Fruit fly (Drosophila melanogaster) whole organism, embryonic: Measurements from ENCODE around the gene Dbp21E2.
A peak's percentile ranks its signal among the peaks of the same experiment; 100 is the strongest.

Experiments
- CG1024 ChIP-seq: fragments of 200-800 bp; sonication (Bioruptor generic); IDR thresholded peaks from 2 replicates; pipeline ENCODE4 v1.3.6; 2022; ENCODE audit warnings: missing biosample characterization, missing genetic modification characterization
- CG10274 ChIP-seq: fragments of 200-800 bp; sonication (Bioruptor generic); optimal IDR thresholded peaks from 3 replicates; lab custom pipeline; 2017; ENCODE audit warnings: missing biosample characterization, mild to moderate bottlenecking, missing genetic modification characterization
- CG11398 ChIP-seq: fragments of 200-800 bp; sonication (Bioruptor generic); optimal IDR thresholded peaks from 2 replicates; lab custom pipeline; 2016; ENCODE audit warnings: missing biosample characterization, missing genetic modification characterization
- CG11560 ChIP-seq: fragments of 200-800 bp; sonication (Bioruptor generic); IDR thresholded peaks from 3 replicates; pipeline ENCODE4 v1.3.6; 2022; ENCODE audit warnings: missing biosample characterization, missing genetic modification characterization
- CG12236 ChIP-seq: fragments of 200-800 bp; sonication (Bioruptor generic); optimal IDR thresholded peaks from 2 replicates; lab custom pipeline; 2016; ENCODE audit warnings: missing biosample characterization, missing genetic modification characterization
- CG12744 ChIP-seq: fragments of 200-800 bp; sonication (Bioruptor generic); optimal IDR thresholded peaks from 2 replicates; lab custom pipeline; 2016; ENCODE audit warnings: missing biosample characterization, missing genetic modification characterization
- CG1603 ChIP-seq: fragments of 200-800 bp; sonication (Bioruptor generic); optimal IDR thresholded peaks from 2 replicates; lab custom pipeline; 2019; ENCODE audit warnings: missing biosample characterization, mild to moderate bottlenecking, missing genetic modification characterization, moderate library complexity
- CG17186 ChIP-seq: fragments of 200-800 bp; sonication (Bioruptor generic); optimal IDR thresholded peaks from 3 replicates; lab custom pipeline; 2017; ENCODE audit warnings: missing biosample characterization, missing genetic modification reagents, missing genetic modification characterization
- CG17361 ChIP-seq: fragments of 200-800 bp; sonication (Bioruptor generic); IDR thresholded peaks from 3 replicates; pipeline ENCODE4 v1.3.6; 2022; ENCODE audit warnings: missing biosample characterization, missing genetic modification characterization
- CG17385 ChIP-seq: fragments of 200-800 bp; sonication (Bioruptor generic); optimal IDR thresholded peaks from 3 replicates; lab custom pipeline; 2018; ENCODE audit warnings: missing biosample characterization, mild to moderate bottlenecking, missing genetic modification characterization
- CG17912 ChIP-seq: fragments of 200-800 bp; sonication (Bioruptor generic); optimal IDR thresholded peaks from 2 replicates; lab custom pipeline; 2018; ENCODE audit warnings: missing biosample characterization, mild to moderate bottlenecking, missing genetic modification characterization
- CG30431 ChIP-seq: fragments of 200-800 bp; sonication (Bioruptor generic); optimal IDR thresholded peaks from 2 replicates; lab custom pipeline; 2017; ENCODE audit warnings: missing biosample characterization, missing genetic modification characterization
- CG31388 ChIP-seq: fragments of 200-800 bp; sonication (Bioruptor generic); optimal IDR thresholded peaks from 2 replicates; lab custom pipeline; 2016; ENCODE audit warnings: missing biosample characterization, missing genetic modification characterization
- CG3281 ChIP-seq: fragments of 200-800 bp; sonication (Bioruptor generic); optimal IDR thresholded peaks from 3 replicates; lab custom pipeline; 2017; ENCODE audit warnings: missing biosample characterization, mild to moderate bottlenecking, missing genetic modification characterization
- CG7372 ChIP-seq: fragments of 200-800 bp; sonication (Bioruptor generic); IDR thresholded peaks from 2 replicates; pipeline ENCODE4 v1.3.6; 2022; ENCODE audit warnings: missing biosample characterization, missing genetic modification characterization
- CG7745 ChIP-seq: fragments of 200-800 bp; sonication (Bioruptor generic); optimal IDR thresholded peaks from 2 replicates; lab custom pipeline; 2018; ENCODE audit warnings: missing biosample characterization, mild to moderate bottlenecking, missing genetic modification characterization, moderate library complexity
- CG8478 ChIP-seq: fragments of >200 bp; optimal IDR thresholded peaks from 2 replicates; lab custom pipeline; 2018
- CG8924 ChIP-seq: fragments of 200-800 bp; optimal IDR thresholded peaks from 3 replicates; lab custom pipeline; 2019; ENCODE audit warnings: missing biosample characterization, mild to moderate bottlenecking, missing genetic modification characterization, moderate library complexity
- CG9215 ChIP-seq: fragments of 200-800 bp; sonication (Bioruptor generic); IDR thresholded peaks from 2 replicates; pipeline ENCODE4 v1.3.6; 2022; ENCODE audit warnings: missing biosample characterization, missing genetic modification characterization
- Dfd ChIP-seq, 2 experiments: fragments of >200 bp; optimal IDR thresholded peaks; 2 replicates each; lab custom pipeline; 2017; ENCODE audit warnings: missing biosample characterization in 2 of 2, missing genetic modification characterization in 2 of 2
- Drgx ChIP-seq: fragments of 200-800 bp; sonication (Bioruptor generic); IDR thresholded peaks from 2 replicates; pipeline ENCODE4 v1.3.6; 2022; ENCODE audit warnings: missing biosample characterization, missing genetic modification characterization
- H15 ChIP-seq: fragments of 200-800 bp; sonication (Bioruptor generic); IDR thresholded peaks from 3 replicates; pipeline ENCODE4 v1.3.6; 2022; ENCODE audit warnings: missing biosample characterization, missing genetic modification characterization
- HLH54F ChIP-seq: fragments of 200-800 bp; sonication (Bioruptor generic); optimal IDR thresholded peaks from 3 replicates; lab custom pipeline; 2016; ENCODE audit warnings: missing biosample characterization, missing genetic modification characterization
- Hr3 ChIP-seq: fragments of 200-800 bp; sonication (Bioruptor generic); optimal IDR thresholded peaks from 3 replicates; lab custom pipeline; 2016; ENCODE audit warnings: missing biosample characterization, missing genetic modification characterization
- Lhr ChIP-seq: fragments of 200-800 bp; sonication (Bioruptor generic); optimal IDR thresholded peaks from 3 replicates; lab custom pipeline; 2017; ENCODE audit warnings: mild to moderate bottlenecking, missing biosample characterization, missing genetic modification reagents, missing genetic modification characterization
- Mes4 ChIP-seq: fragments of 200-800 bp; sonication (Bioruptor generic); optimal IDR thresholded peaks from 2 replicates; lab custom pipeline; 2016; ENCODE audit warnings: missing biosample characterization, missing genetic modification characterization
- Opbp ChIP-seq: fragments of 200-800 bp; sonication (Bioruptor generic); IDR thresholded peaks from 3 replicates; pipeline ENCODE4 v1.3.6; 2022; ENCODE audit warnings: missing biosample characterization, missing genetic modification characterization; ENCODE audit not compliant: partially characterized antibody
- Scr ChIP-seq: fragments of 200-800 bp; sonication (Bioruptor generic); IDR thresholded peaks from 2 replicates; pipeline ENCODE4 v1.3.6; 2022; ENCODE audit warnings: missing biosample characterization, missing genetic modification characterization; ENCODE audit not compliant: partially characterized antibody
- Sox102F ChIP-seq: fragments of 200-800 bp; sonication (Bioruptor generic); optimal IDR thresholded peaks from 2 replicates; lab custom pipeline; 2018; ENCODE audit warnings: missing biosample characterization, mild to moderate bottlenecking, missing genetic modification characterization, moderate library complexity
- Xbp1 ChIP-seq: fragments of 200-800 bp; sonication (Bioruptor generic); optimal IDR thresholded peaks from 3 replicates; lab custom pipeline; 2016; ENCODE audit warnings: missing biosample characterization, mild to moderate bottlenecking, missing genetic modification characterization
- ap ChIP-seq: fragments of 200-800 bp; sonication (Bioruptor generic); IDR thresholded peaks from 2 replicates; pipeline ENCODE4 v1.3.6; 2022; ENCODE audit warnings: missing biosample characterization, missing genetic modification characterization
- ato ChIP-seq: fragments of 200-800 bp; sonication (Bioruptor generic); IDR thresholded peaks from 2 replicates; pipeline ENCODE4 v1.3.6; 2022; ENCODE audit warnings: missing biosample characterization, missing genetic modification characterization; ENCODE audit not compliant: partially characterized antibody
- bcd ChIP-seq: fragments of 200-800 bp; sonication (Bioruptor generic); optimal IDR thresholded peaks from 2 replicates; lab custom pipeline; 2017; ENCODE audit warnings: missing biosample characterization, mild to moderate bottlenecking, missing genetic modification characterization
- bsh ChIP-seq, 2 experiments: fragments of 200-800 bp; sonication (Bioruptor generic); optimal IDR thresholded peaks; 2 replicates each; lab custom pipeline; 2017 to 2018; ENCODE audit warnings: mild to moderate bottlenecking in 2 of 2, missing biosample characterization in 2 of 2, missing genetic modification characterization in 2 of 2, moderate library complexity in 1 of 2
- chif ChIP-seq, 2 experiments: fragments of 200-800 bp; sonication (Bioruptor generic); optimal IDR thresholded peaks; 3 replicates each; lab custom pipeline; 2016; ENCODE audit warnings: missing biosample characterization in 2 of 2, missing genetic modification characterization in 2 of 2
- dysf ChIP-seq: fragments of 200-800 bp; sonication (Bioruptor generic); IDR thresholded peaks from 3 replicates; pipeline ENCODE4 v1.3.6; 2022; ENCODE audit warnings: missing biosample characterization, missing genetic modification characterization
- fru ChIP-seq: fragments of >200 bp; optimal IDR thresholded peaks from 2 replicates; lab custom pipeline; 2017
- insv ChIP-seq, 2 experiments: fragments of 200-800 bp; sonication (Bioruptor generic); optimal IDR thresholded peaks; 3 replicates each; lab custom pipeline; 2016 to 2018; ENCODE audit warnings: missing biosample characterization in 2 of 2, missing genetic modification characterization in 2 of 2
- klu ChIP-seq: fragments of 200-800 bp; sonication (Bioruptor generic); IDR thresholded peaks from 2 replicates; pipeline ENCODE4 v1.3.6; 2022; ENCODE audit warnings: missing biosample characterization, missing genetic modification characterization
- maf-S ChIP-seq: fragments of 200-800 bp; sonication (Bioruptor generic); optimal IDR thresholded peaks from 2 replicates; lab custom pipeline; 2016; ENCODE audit warnings: missing biosample characterization, missing genetic modification characterization
- mld ChIP-seq: fragments of 200-800 bp; sonication (Bioruptor generic); IDR thresholded peaks from 3 replicates; pipeline ENCODE4 v1.3.6; 2022; ENCODE audit warnings: missing biosample characterization, missing genetic modification characterization; ENCODE audit not compliant: partially characterized antibody
- nerfin-1 ChIP-seq: fragments of 200-800 bp; sonication (Bioruptor generic); optimal IDR thresholded peaks from 3 replicates; lab custom pipeline; 2019; ENCODE audit warnings: missing biosample characterization, mild to moderate bottlenecking, missing genetic modification characterization, moderate library complexity
- phol ChIP-seq: fragments of 200-800 bp; sonication (Bioruptor generic); optimal IDR thresholded peaks from 3 replicates; lab custom pipeline; 2018; ENCODE audit warnings: missing biosample characterization, mild to moderate bottlenecking, missing genetic modification characterization, moderate library complexity
- salm ChIP-seq: fragments of 200-800 bp; sonication (Bioruptor generic); optimal IDR thresholded peaks from 2 replicates; lab custom pipeline; 2018; ENCODE audit warnings: missing biosample characterization, mild to moderate bottlenecking, missing genetic modification characterization
- schlank ChIP-seq: fragments of 200-800 bp; sonication (Bioruptor generic); optimal IDR thresholded peaks from 2 replicates; lab custom pipeline; 2018; ENCODE audit warnings: missing biosample characterization, mild to moderate bottlenecking, missing genetic modification characterization
- sob ChIP-seq: fragments of 200-800 bp; sonication (Bioruptor generic); IDR thresholded peaks from 2 replicates; pipeline ENCODE4 v1.3.6; 2022; ENCODE audit warnings: missing biosample characterization, missing genetic modification characterization
- tll ChIP-seq, 2 experiments: fragments of 200-800 bp in 1 of 2; fragments of >200 bp in 1 of 2; sonication (Bioruptor generic) in 1 of 2; optimal IDR thresholded peaks; 2 replicates each; lab custom pipeline; 2017 to 2019; ENCODE audit warnings: missing biosample characterization in 2 of 2, missing genetic modification characterization in 2 of 2, mild to moderate bottlenecking in 1 of 2, moderate library complexity in 1 of 2
- toy ChIP-seq: fragments of 200-800 bp; sonication (Bioruptor generic); IDR thresholded peaks from 2 replicates; pipeline ENCODE4 v1.3.6; 2022; ENCODE audit warnings: missing biosample characterization, missing genetic modification characterization
- trem ChIP-seq: fragments of 200-800 bp; optimal IDR thresholded peaks from 3 replicates; lab custom pipeline; 2019; ENCODE audit warnings: missing biosample characterization, mild to moderate bottlenecking, missing genetic modification characterization, moderate library complexity
- unpg ChIP-seq: fragments of 200-800 bp; sonication (Bioruptor generic); optimal IDR thresholded peaks from 3 replicates; lab custom pipeline; 2018; ENCODE audit warnings: missing biosample characterization, mild to moderate bottlenecking, missing genetic modification characterization, moderate library complexity

Gene Dbp21E2

DNA sequence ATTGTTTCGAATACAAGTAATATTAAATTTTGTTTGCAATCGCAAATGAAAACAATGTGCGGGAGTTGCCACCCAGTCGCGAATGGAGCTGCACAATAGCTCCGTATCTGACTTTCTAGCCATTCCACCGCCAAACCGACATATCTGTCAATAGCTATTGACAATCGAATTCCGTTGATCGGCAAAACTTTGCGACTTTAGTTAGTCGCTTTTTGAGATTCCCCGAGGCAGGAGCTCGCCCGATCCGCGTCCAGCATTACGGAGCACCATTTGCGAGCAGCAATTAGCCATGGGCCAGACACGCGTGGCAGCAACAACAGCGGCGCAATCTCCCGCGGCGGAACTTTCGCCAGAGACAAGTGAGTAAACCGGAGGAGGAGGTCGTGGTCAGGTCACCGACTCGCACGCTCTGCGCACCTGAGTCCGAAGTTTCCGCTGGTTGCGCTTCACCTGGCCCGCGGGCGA, 41.3 kb downstream of the Dbp21E2 start, which contains the start of the genes CG4291 and kraken (continued):
- TF ChIP-seq CG10274: no peak
- TF ChIP-seq Mes4 (GFP tag; lab: Kevin White, UChicago): no peak
- TF ChIP-seq klu (GFP tag; lab: Robert Waterston, UW): peak; percentile 47; the same call in 1 of the 2 replicates
- peak; percentile 65 for TF ChIP-seq CG8924 (tag; lab: Kevin White, UChicago)
- peak; percentile 23 for TF ChIP-seq Lhr (GFP tag; lab: Kevin White, UChicago)
- no peak for TF ChIP-seq CG7372 (GFP tag; lab: Robert Waterston, UW)
- TF ChIP-seq CG17361 (GFP tag; lab: Robert Waterston, UW): 0 out of 3 replicates have a peak, but pooled peaks have one; percentile 22
- TF ChIP-seq CG30431 (GFP tag; lab: Kevin White, UChicago): no peak
- no peak for TF ChIP-seq CG11398 (GFP tag; lab: Kevin White, UChicago)
- no peak for TF ChIP-seq fru (lab: Kevin White, UChicago)
- peak; percentile 58 for TF ChIP-seq CG17912 (GFP tag; lab: Kevin White, UChicago)
- TF ChIP-seq CG17186 (GFP tag; lab: Kevin White, UChicago): peak; percentile 62
- TF ChIP-seq CG12744 (GFP tag; lab: Kevin White, UChicago): peak; percentile 43
- no peak for TF ChIP-seq tll (GFP tag; optimal IDR thresholded peaks at IDR 0.05; lab: Kevin White, UChicago)
- TF ChIP-seq salm (tag; lab: Kevin White, UChicago): peak; percentile 22
- no peak for TF ChIP-seq ato (GFP tag; lab: Robert Waterston, UW)
- peak; percentile 60; the same call in 2 of the 3 replicates for TF ChIP-seq dysf (GFP tag; lab: Robert Waterston, UW)
- peak; percentile 20 for TF ChIP-seq Hr3 (GFP tag; lab: Kevin White, UChicago)
- TF ChIP-seq Drgx: peak; percentile 35; the same call in 1 of the 2 replicates
- TF ChIP-seq maf-S: peak; percentile 53
- no peak for TF ChIP-seq mld
- TF ChIP-seq CG7745 (tag; lab: Kevin White, UChicago): no peak
- TF ChIP-seq sob (GFP tag; lab: Robert Waterston, UW): peak; percentile 60
- peak; percentile 44 for TF ChIP-seq unpg (GFP tag; lab: Kevin White, UChicago)
- peak; percentile 41 for TF ChIP-seq CG17385 (GFP tag; lab: Kevin White, UChicago)
- peak; percentile 68 for TF ChIP-seq Xbp1 (GFP tag; lab: Kevin White, UChicago)
- 0 out of 2 replicates have a peak, but pooled peaks have one; percentile 2 for TF ChIP-seq CG1024 (GFP tag; lab: Robert Waterston, UW)
- TF ChIP-seq CG8478 (lab: Kevin White, UChicago): no peak
- peak; percentile 73 for TF ChIP-seq nerfin-1
- TF ChIP-seq phol (tag; lab: Kevin White, UChicago): peak; percentile 52
- TF ChIP-seq trem (tag; lab: Kevin White, UChicago): peak; percentile 64
- TF ChIP-seq Dfd (GFP tag; optimal IDR thresholded peaks at IDR 0.05; lab: Kevin White, UChicago): no peak
- peak in 1 of 2 experiments; percentile 41 for TF ChIP-seq bsh (GFP tag; optimal IDR thresholded peaks at IDR 0.05; lab: Kevin White, UChicago)
- peak; percentile 81 for TF ChIP-seq CG1603
- TF ChIP-seq insv (GFP tag; optimal IDR thresholded peaks at IDR 0.05; lab: Kevin White, UChicago): peak in 1 of 2 experiments; percentile 12
- TF ChIP-seq CG12236 (GFP tag; lab: Kevin White, UChicago): no peak
- peak; percentile 37; the same call in 1 of the 2 replicates for TF ChIP-seq CG9215 (GFP tag; lab: Robert Waterston, UW)
- no peak for TF ChIP-seq ap (GFP tag; lab: Robert Waterston, UW)
- TF ChIP-seq chif (GFP tag; optimal IDR thresholded peaks at IDR 0.05; lab: Kevin White, UChicago): peak; percentile 1 to 59
- TF ChIP-seq Opbp (GFP tag; lab: Robert Waterston, UW): peak; percentile 70
- TF ChIP-seq CG3281 (GFP tag; lab: Kevin White, UChicago): peak; percentile 37
- TF ChIP-seq bcd (GFP tag; lab: Kevin White, UChicago): no peak
- no peak for TF ChIP-seq CG31388
- peak; percentile 58 for TF ChIP-seq HLH54F (GFP tag; lab: Kevin White, UChicago)
- peak; percentile 44; the same call in 1 of the 2 replicates for TF ChIP-seq Scr (GFP tag; lab: Robert Waterston, UW)
- no peak; the same call in 2 of the 3 replicates for TF ChIP-seq CG11560 (tag; lab: Robert Waterston, UW)
- TF ChIP-seq schlank (tag; lab: Kevin White, UChicago): peak; percentile 26
- peak; percentile 36 for TF ChIP-seq Sox102F (GFP tag; lab: Kevin White, UChicago)
- TF ChIP-seq toy (GFP tag; lab: Robert Waterston, UW): no peak
- TF ChIP-seq H15: peak; percentile 18; the same call in 1 of the 3 replicates
